Fruit fly (Drosophila melanogaster): ENCODE measurements around the gene CG14891.

CG14891 gene

DNA sequence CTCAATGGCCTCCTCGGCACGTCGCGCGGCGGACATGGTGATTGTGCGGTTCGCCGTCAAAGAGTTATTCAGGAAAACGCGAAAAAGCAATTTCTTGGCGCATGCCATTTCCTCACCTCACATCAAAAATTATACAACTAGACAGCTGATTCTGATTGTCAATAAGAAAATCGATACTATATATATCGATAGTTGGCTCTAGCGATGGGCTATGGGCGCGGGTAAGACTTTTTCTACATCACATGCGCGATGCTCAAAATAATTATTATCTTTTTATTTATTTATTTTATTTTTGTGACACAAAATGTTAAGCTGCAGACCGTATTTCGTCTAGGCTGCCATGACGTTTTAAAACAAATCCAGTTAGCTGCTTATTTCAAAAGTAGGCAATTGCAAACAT lies 42.9 kb downstream of the CG14891 start, which contains the start of gene CG10340 (continued):
- TF ChIP-seq pan (optimal IDR thresholded peaks at IDR 0.05) (no peak), pan (GFP tag; optimal IDR thresholded peaks at IDR 0.05 in 1 of 2, IDR thresholded peaks at IDR 0.05 in 1 of 2) (no peak), CG33213 (GFP tag; optimal IDR thresholded peaks at IDR 0.05) (no peak), fd3F (GFP tag; optimal IDR thresholded peaks at IDR 0.05) (no peak), slp2 (GFP tag; optimal IDR thresholded peaks at IDR 0.05) (no peak), CG11695 (GFP tag; IDR thresholded peaks at IDR 0.05) (no peak), amos (GFP tag; IDR thresholded peaks at IDR 0.05; ENCODE audit: partially characterized antibody) (peak; percentile 83), MBD-R2 (GFP tag; IDR thresholded peaks at IDR 0.05) (peak; percentile 92), lola (GFP tag; optimal IDR thresholded peaks at IDR 0.05) (no peak), bsh (GFP tag; optimal IDR thresholded peaks at IDR 0.05) (no peak), BEAF-32 (GFP tag; optimal IDR thresholded peaks at IDR 0.05) (peak; percentile 81), pita (GFP tag; optimal IDR thresholded peaks at IDR 0.05) (no peak), unpg (GFP tag; optimal IDR thresholded peaks at IDR 0.05) (no peak), CG7928 (GFP tag; optimal IDR thresholded peaks at IDR 0.05) (no peak), CG8765 (GFP tag; IDR thresholded peaks at IDR 0.05) (no peak), CG4730 (GFP tag; IDR thresholded peaks at IDR 0.05) (no peak), Hr51 (GFP tag; optimal IDR thresholded peaks at IDR 0.05) (no peak), odd (GFP tag; optimal IDR thresholded peaks at IDR 0.05) (no peak), pzg (GFP tag; optimal IDR thresholded peaks at IDR 0.05) (peak; percentile 59), E2f2 (GFP tag; IDR thresholded peaks at IDR 0.05) (peak; percentile 87), Lim3 (GFP tag; IDR thresholded peaks at IDR 0.05) (no peak), gcm (GFP tag; optimal IDR thresholded peaks at IDR 0.05) (no peak), Sox102F (GFP tag; optimal IDR thresholded peaks at IDR 0.05) (no peak), CG10267 (tag; optimal IDR thresholded peaks at IDR 0.05) (peak; percentile 17), CG8924 (tag; optimal IDR thresholded peaks at IDR 0.05) (no peak), CG4820 (GFP tag; optimal IDR thresholded peaks at IDR 0.05) (no peak), NFAT (GFP tag; IDR thresholded peaks at IDR 0.05) (no peak), CG15601 (tag; optimal IDR thresholded peaks at IDR 0.05) (peak; percentile 33), Eip74EF (GFP tag; optimal IDR thresholded peaks at IDR 0.05) (no peak), CG7987 (GFP tag; optimal IDR thresholded peaks at IDR 0.05) (no peak), bcd (GFP tag; optimal IDR thresholded peaks at IDR 0.05) (no peak), CG12942 (GFP tag; optimal IDR thresholded peaks at IDR 0.05) (no peak), Hr78 (GFP tag; optimal IDR thresholded peaks at IDR 0.05) (no peak), Side (GFP tag; optimal IDR thresholded peaks at IDR 0.05) (no peak), CG11247 (GFP tag; IDR thresholded peaks at IDR 0.05) (no peak), CG8388 (GFP tag; optimal IDR thresholded peaks at IDR 0.05) (no peak), gfzf (GFP tag; optimal IDR thresholded peaks at IDR 0.05) (no peak), Myb (GFP tag; optimal IDR thresholded peaks at IDR 0.05) (no peak), Abd-B (GFP tag; optimal IDR thresholded peaks at IDR 0.05) (peak; percentile 19), fu2 (GFP tag; optimal IDR thresholded peaks at IDR 0.05) (no peak), pum (GFP tag; optimal IDR thresholded peaks at IDR 0.05) (no peak), eyg (GFP tag; optimal IDR thresholded peaks at IDR 0.05) (no peak), CG3065 (GFP tag; optimal IDR thresholded peaks at IDR 0.05) (no peak), grau (tag; optimal IDR thresholded peaks at IDR 0.05) (no peak), Asciz (GFP tag; optimal IDR thresholded peaks at IDR 0.05) (no peak), CG31441 (GFP tag; IDR thresholded peaks at IDR 0.05) (no peak), CG7963 (GFP tag; IDR thresholded peaks at IDR 0.05; ENCODE audit: partially characterized antibody) (peak; percentile 53; the same call in 1 of the 3 replicates), psq (GFP tag; optimal IDR thresholded peaks at IDR 0.05) (no peak), tx (GFP tag; optimal IDR thresholded peaks at IDR 0.05) (no peak), CkIIα-i1 (GFP tag; IDR thresholded peaks at IDR 0.05) (no peak)

All from whole organism, embryonic.